ENCODE assay signal across 5 fruit fly cellular contexts in the genomic region with DNA sequence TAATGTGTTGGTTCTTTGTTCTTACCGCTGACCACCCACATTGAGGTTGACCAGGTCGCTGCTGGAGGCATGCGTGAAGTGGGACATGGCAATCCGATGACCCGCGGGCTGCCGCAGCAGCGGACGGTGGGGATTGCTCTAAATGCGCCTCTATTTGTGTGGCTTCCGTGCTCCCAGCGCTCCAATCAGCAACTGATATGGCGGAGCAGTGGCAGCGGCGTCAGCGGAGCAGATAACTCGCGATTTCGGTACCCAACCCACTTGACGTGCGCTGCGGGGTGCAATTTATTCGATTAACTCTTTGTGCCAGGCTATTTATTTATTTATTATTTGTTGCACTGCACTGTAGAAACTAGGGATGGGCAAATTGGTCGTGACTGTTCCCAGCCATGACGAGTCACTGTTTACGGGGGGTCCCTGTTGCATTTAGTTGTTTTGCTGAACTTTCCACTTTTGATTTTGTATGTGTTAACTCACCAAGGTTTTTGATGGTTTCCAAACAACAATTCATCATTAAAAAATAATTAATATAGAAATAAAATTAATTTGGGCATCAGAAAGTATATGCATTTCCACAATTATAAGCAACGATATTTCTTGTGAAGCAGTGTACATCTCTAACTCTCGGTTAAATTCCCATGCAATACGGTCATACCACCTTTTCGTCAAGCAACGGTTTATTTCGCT.
TF ChIP-seq lines count a peak whose summit lies in the region.

A gene (minus strand): TSS at position 383 of the 687 bp plus-strand sequence.
A gene (plus strand): TSS at position 637 of the 687 bp plus-strand sequence.

- TF ChIP-seq CTCF in whole organism, embryonic (GFP tag; optimal IDR thresholded peaks at IDR 0.05; lab: Kevin White, UChicago), result no peak

TF ChIP-seq in whole organism, adult, 20 proteins besides CTCF, POLR2A, EP300 and RAD21 (continues in another document):
- TF ChIP-seq CG1620 (GFP tag; optimal IDR thresholded peaks at IDR 0.05; lab: Kevin White, UChicago) (peak; percentile 63), Hr96 (GFP tag; optimal IDR thresholded peaks at IDR 0.05; lab: Kevin White, UChicago) (no peak), Crg-1 (GFP tag; optimal IDR thresholded peaks at IDR 0.05; lab: Kevin White, UChicago) (peak; percentile 66), CG11617 (GFP tag; optimal IDR thresholded peaks at IDR 0.05; lab: Kevin White, UChicago) (peak; percentile 73), toe (GFP tag; optimal IDR thresholded peaks at IDR 0.05; lab: Kevin White, UChicago) (peak; percentile 82), kay (GFP tag; lab: Kevin White, UChicago; ENCODE audit: borderline replicate concordance) (no peak), CG5204 (GFP tag; optimal IDR thresholded peaks at IDR 0.05; lab: Kevin White, UChicago) (no peak), Mnt (GFP tag; optimal IDR thresholded peaks at IDR 0.05; lab: Kevin White, UChicago) (peak; percentile 63), cic (GFP tag; optimal IDR thresholded peaks at IDR 0.05; lab: Kevin White, UChicago) (no peak), pad (GFP tag; optimal IDR thresholded peaks at IDR 0.05; lab: Kevin White, UChicago) (peak; percentile 65), ovo (GFP tag; optimal IDR thresholded peaks at IDR 0.05; lab: Kevin White, UChicago) (peak; percentile 85), tj (GFP tag; optimal IDR thresholded peaks at IDR 0.05; lab: Kevin White, UChicago) (peak; percentile 61), CG7045 (GFP tag; optimal IDR thresholded peaks at IDR 0.05; lab: Kevin White, UChicago) (peak; percentile 64), cnc (optimal IDR thresholded peaks at IDR 0.05; lab: Kevin White, UChicago) (no peak), CG14711 (tag; optimal IDR thresholded peaks at IDR 0.05; lab: Kevin White, UChicago) (peak; percentile 66), CG7101 (tag; optimal IDR thresholded peaks at IDR 0.05; lab: Kevin White, UChicago) (peak; percentile 68)

TF ChIP-seq in whole organism, embryonic, 481 proteins besides CTCF, POLR2A, EP300 and RAD21 (continues in another document):
- TF ChIP-seq zfh2 (GFP tag; optimal IDR thresholded peaks at IDR 0.05; lab: Kevin White, UChicago), result peak; percentile 71
- TF ChIP-seq sna (GFP tag; IDR thresholded peaks at IDR 0.05; lab: Robert Waterston, UW; ENCODE audit: partially characterized antibody), result 0 out of 2 replicates have a peak, but pooled peaks have one; percentile 29
- TF ChIP-seq CG8765 (GFP tag; IDR thresholded peaks at IDR 0.05; lab: Robert Waterston, UW), result peak; percentile 51
- 0 out of 2 replicates have a peak, but pooled peaks have one; percentile 26 for TF ChIP-seq CG31224 (GFP tag; IDR thresholded peaks at IDR 0.05; lab: Robert Waterston, UW)
- no peak for TF ChIP-seq en (GFP tag; optimal IDR thresholded peaks at IDR 0.05; lab: Kevin White, UChicago)
- TF ChIP-seq CG2889 (GFP tag; IDR thresholded peaks at IDR 0.05; lab: Robert Waterston, UW), result peak; percentile 69; the same call in 2 of the 3 replicates
- peak; percentile 35 for TF ChIP-seq CG7556 (GFP tag; optimal IDR thresholded peaks at IDR 0.05; lab: Kevin White, UChicago)
- peak; percentile 74 for TF ChIP-seq Hmr (GFP tag; optimal IDR thresholded peaks at IDR 0.05; lab: Kevin White, UChicago)
- peak; percentile 23 for TF ChIP-seq az2 (GFP tag; optimal IDR thresholded peaks at IDR 0.05; lab: Kevin White, UChicago)
- peak; percentile 55 for TF ChIP-seq Meics (GFP tag; optimal IDR thresholded peaks at IDR 0.05; lab: Kevin White, UChicago)
- TF ChIP-seq vvl (GFP tag; IDR thresholded peaks at IDR 0.05; lab: Robert Waterston, UW), result peak; percentile 65; the same call in 1 of the 2 replicates
- peak; percentile 60 for TF ChIP-seq Hsf (GFP tag; optimal IDR thresholded peaks at IDR 0.05; lab: Kevin White, UChicago)
- TF ChIP-seq sens-2 (GFP tag; IDR thresholded peaks at IDR 0.05; lab: Robert Waterston, UW), result 0 out of 2 replicates have a peak, but pooled peaks have one; percentile 9
- TF ChIP-seq stwl (tag; optimal IDR thresholded peaks at IDR 0.05; lab: Kevin White, UChicago), result peak; percentile 66
- TF ChIP-seq Dll (GFP tag; IDR thresholded peaks at IDR 0.05; lab: Robert Waterston, UW; ENCODE audit: partially characterized antibody), result peak; percentile 88

TF ChIP-seq in whole organism, prepupa, 60 proteins besides CTCF, POLR2A, EP300 and RAD21 (continues in another document):
- TF ChIP-seq fkh (GFP tag; optimal IDR thresholded peaks at IDR 0.05; lab: Kevin White, UChicago), result peak; percentile 85
- TF ChIP-seq dac (GFP tag; optimal IDR thresholded peaks at IDR 0.05; lab: Kevin White, UChicago), result peak; percentile 26
- no peak for TF ChIP-seq spab (GFP tag; optimal IDR thresholded peaks at IDR 0.05; lab: Kevin White, UChicago)
- no peak for TF ChIP-seq OdsH (GFP tag; optimal IDR thresholded peaks at IDR 0.05; lab: Kevin White, UChicago)
- peak; percentile 61 for TF ChIP-seq cyc (GFP tag; optimal IDR thresholded peaks at IDR 0.05; lab: Kevin White, UChicago)
- TF ChIP-seq achi (GFP tag; optimal IDR thresholded peaks at IDR 0.05; lab: Kevin White, UChicago), result no peak
- peak; percentile 67 for TF ChIP-seq lz (GFP tag; optimal IDR thresholded peaks at IDR 0.05; lab: Kevin White, UChicago)
- TF ChIP-seq Sox14 (GFP tag; optimal IDR thresholded peaks at IDR 0.05; lab: Kevin White, UChicago), result peak; percentile 51
- no peak for TF ChIP-seq Met (GFP tag; optimal IDR thresholded peaks at IDR 0.05; lab: Kevin White, UChicago)
- peak; percentile 49 for TF ChIP-seq CG11902 (GFP tag; optimal IDR thresholded peaks at IDR 0.05; lab: Kevin White, UChicago)
- TF ChIP-seq svp (GFP tag; lab: Kevin White, UChicago), result peak; percentile 97
- TF ChIP-seq CG3919 (GFP tag; optimal IDR thresholded peaks at IDR 0.05; lab: Kevin White, UChicago), result no peak
- 0 out of 3 replicates have a peak, but pooled peaks have one; percentile 34 for TF ChIP-seq CG6163 (GFP tag; IDR thresholded peaks at IDR 0.05; lab: Robert Waterston, UW)
- no peak; the same call in 1 of the 2 replicates for TF ChIP-seq CG11294 (GFP tag; IDR thresholded peaks at IDR 0.05; lab: Robert Waterston, UW)
- no peak for TF ChIP-seq pdm3 (GFP tag; optimal IDR thresholded peaks at IDR 0.05; lab: Kevin White, UChicago)
- no peak for TF ChIP-seq Hr38 (GFP tag; optimal IDR thresholded peaks at IDR 0.05; lab: Kevin White, UChicago)
- no peak for TF ChIP-seq CG6276 (GFP tag; optimal IDR thresholded peaks at IDR 0.05; lab: Kevin White, UChicago)

TF ChIP-seq in whole organism, pupa, 21 proteins besides CTCF, POLR2A, EP300 and RAD21 (continues in another document):
- TF ChIP-seq CG32121 (GFP tag; IDR thresholded peaks at IDR 0.05; lab: Robert Waterston, UW), result peak; percentile 63
- no peak for TF ChIP-seq CG13204 (GFP tag; optimal IDR thresholded peaks at IDR 0.05; lab: Kevin White, UChicago)
- TF ChIP-seq CG14655 (GFP tag; optimal IDR thresholded peaks at IDR 0.05; lab: Kevin White, UChicago), result no peak
- peak; percentile 16 for TF ChIP-seq EcR (GFP tag; optimal IDR thresholded peaks at IDR 0.05; lab: Kevin White, UChicago)
- TF ChIP-seq CG34367 (tag; optimal IDR thresholded peaks at IDR 0.05; lab: Kevin White, UChicago), result peak; percentile 9
- no peak for TF ChIP-seq Pif1B (GFP tag; optimal IDR thresholded peaks at IDR 0.05; lab: Kevin White, UChicago)
- no peak for TF ChIP-seq CG4496 (GFP tag; IDR thresholded peaks at IDR 0.05; lab: Robert Waterston, UW)
- no peak for TF ChIP-seq rn (GFP tag; IDR thresholded peaks at IDR 0.05; lab: Robert Waterston, UW)
- TF ChIP-seq CG12605 (GFP tag; IDR thresholded peaks at IDR 0.05; lab: Robert Waterston, UW), result no peak
- no peak for TF ChIP-seq D1 (tag; optimal IDR thresholded peaks at IDR 0.05; lab: Kevin White, UChicago)
- peak; percentile 41 for TF ChIP-seq Snoo (tag; optimal IDR thresholded peaks at IDR 0.05; lab: Kevin White, UChicago)
- TF ChIP-seq CG10348 (GFP tag; IDR thresholded peaks at IDR 0.05; lab: Robert Waterston, UW), result no peak
- TF ChIP-seq Pif1A (GFP tag; optimal IDR thresholded peaks at IDR 0.05; lab: Kevin White, UChicago), result no peak
- TF ChIP-seq fd96Ca (GFP tag; IDR thresholded peaks at IDR 0.05; lab: Robert Waterston, UW), result peak; percentile 31; the same call in 2 of the 3 replicates
- no peak for TF ChIP-seq gl (tag; optimal IDR thresholded peaks at IDR 0.05; lab: Kevin White, UChicago)
- no peak for TF ChIP-seq Ets98B (GFP tag; IDR thresholded peaks at IDR 0.05; lab: Robert Waterston, UW)
- TF ChIP-seq CG8301 (tag; optimal IDR thresholded peaks at IDR 0.05; lab: Kevin White, UChicago), result no peak
- peak; percentile 65 for TF ChIP-seq CG15710 (tag; optimal IDR thresholded peaks at IDR 0.05; lab: Kevin White, UChicago)
- peak; percentile 47 for TF ChIP-seq CG17806 (tag; optimal IDR thresholded peaks at IDR 0.05; lab: Kevin White, UChicago)

TF ChIP-seq in whole organism, wandering third instar larva, 38 proteins besides CTCF, POLR2A, EP300 and RAD21 (continues in another document):
- TF ChIP-seq br (GFP tag; optimal IDR thresholded peaks at IDR 0.05; lab: Kevin White, UChicago) (no peak), Dfd (GFP tag; optimal IDR thresholded peaks at IDR 0.05; lab: Kevin White, UChicago) (no peak), Dif (GFP tag; optimal IDR thresholded peaks at IDR 0.05; lab: Kevin White, UChicago; ENCODE audit: partially characterized antibody) (no peak), fru (GFP tag; optimal IDR thresholded peaks at IDR 0.05; lab: Kevin White, UChicago) (peak; percentile 55), ey (GFP tag; optimal IDR thresholded peaks at IDR 0.05; lab: Kevin White, UChicago) (peak; percentile 57), OdsH (GFP tag; optimal IDR thresholded peaks at IDR 0.05; lab: Kevin White, UChicago) (peak; percentile 54), GATAd (GFP tag; optimal IDR thresholded peaks at IDR 0.05; lab: Kevin White, UChicago) (no peak), h (GFP tag; optimal IDR thresholded peaks at IDR 0.05; lab: Kevin White, UChicago) (peak; percentile 69), woc (GFP tag; optimal IDR thresholded peaks at IDR 0.05; lab: Kevin White, UChicago) (peak; percentile 82), Hnf4 (GFP tag; optimal IDR thresholded peaks at IDR 0.05; lab: Kevin White, UChicago) (no peak), Mio (GFP tag; optimal IDR thresholded peaks at IDR 0.05; lab: Kevin White, UChicago) (no peak), dmrt93B (GFP tag; optimal IDR thresholded peaks at IDR 0.05; lab: Kevin White, UChicago) (no peak), Sp1 (GFP tag; optimal IDR thresholded peaks at IDR 0.05; lab: Kevin White, UChicago) (peak; percentile 59), Myc (optimal IDR thresholded peaks at IDR 0.05; lab: Kevin White, UChicago) (peak; percentile 55), Jra (GFP tag; optimal IDR thresholded peaks at IDR 0.05; lab: Kevin White, UChicago) (peak; percentile 24), pan (optimal IDR thresholded peaks at IDR 0.05; lab: Kevin White, UChicago) (no peak), sv (GFP tag; optimal IDR thresholded peaks at IDR 0.05; lab: Kevin White, UChicago) (peak; percentile 56), foxo (GFP tag; optimal IDR thresholded peaks at IDR 0.05; lab: Kevin White, UChicago) (peak in 1 of 2 experiments; percentile 79), jim (GFP tag; optimal IDR thresholded peaks at IDR 0.05; lab: Kevin White, UChicago) (no peak), sage (GFP tag; optimal IDR thresholded peaks at IDR 0.05; lab: Kevin White, UChicago) (no peak), lola (GFP tag; optimal IDR thresholded peaks at IDR 0.05; lab: Kevin White, UChicago) (no peak), Hr83 (GFP tag; optimal IDR thresholded peaks at IDR 0.05; lab: Kevin White, UChicago; ENCODE audit: poor library complexity, severe bottlenecking) (no peak)
